Fruit fly (Drosophila melanogaster) whole organism, adult: ENCODE results near the gene tap.
A peak's percentile ranks its signal among the peaks of the same experiment; 100 is the strongest.

Source experiments
- CG11617 ChIP-seq: fragments of 200-800 bp; sonication (Bioruptor generic); optimal IDR thresholded peaks from 2 replicates; lab custom pipeline; 2017; ENCODE audit warnings: mild to moderate bottlenecking, missing biosample characterization, missing genetic modification reagents, missing genetic modification characterization
- CG12768 ChIP-seq: fragments of 200-800 bp; sonication (Bioruptor generic); optimal IDR thresholded peaks from 2 replicates; lab custom pipeline; 2017; ENCODE audit warnings: missing biosample characterization, missing genetic modification characterization, mild to moderate bottlenecking, moderate library complexity, missing genetic modification reagents
- CG33017 ChIP-seq: fragments of 200-800 bp; sonication (Bioruptor generic); optimal IDR thresholded peaks from 2 replicates; lab custom pipeline; 2018; ENCODE audit warnings: missing biosample characterization, mild to moderate bottlenecking, missing genetic modification characterization, moderate library complexity
- CG5204 ChIP-seq: fragments of 200-800 bp; sonication (Bioruptor generic); optimal IDR thresholded peaks from 2 replicates; lab custom pipeline; 2016; ENCODE audit warnings: missing biosample characterization, missing genetic modification characterization
- Clk ChIP-seq: fragments of 200-800 bp; sonication (Bioruptor generic); optimal IDR thresholded peaks from 2 replicates; lab custom pipeline; 2017; ENCODE audit warnings: missing biosample characterization, missing genetic modification characterization
- Crg-1 ChIP-seq: fragments of 200-800 bp; sonication (Bioruptor generic); optimal IDR thresholded peaks from 2 replicates; lab custom pipeline; 2016; ENCODE audit warnings: missing biosample characterization, missing genetic modification characterization
- bab1 ChIP-seq: fragments of 200-800 bp; sonication (Bioruptor generic); optimal IDR thresholded peaks from 3 replicates; lab custom pipeline; 2019; ENCODE audit warnings: missing biosample characterization, mild to moderate bottlenecking, missing genetic modification characterization, moderate library complexity
- kay ChIP-seq: fragments of 200-800 bp; sonication (Bioruptor generic); peaks from one replicate; lab custom pipeline; 2016; ENCODE audit warnings: missing biosample characterization, missing genetic modification characterization, borderline replicate concordance
- ovo ChIP-seq: fragments of 200-800 bp; sonication (Bioruptor generic); optimal IDR thresholded peaks from 2 replicates; lab custom pipeline; 2016; ENCODE audit warnings: missing biosample characterization, missing genetic modification characterization
- toe ChIP-seq: fragments of 200-800 bp; sonication (Bioruptor generic); optimal IDR thresholded peaks from 2 replicates; lab custom pipeline; 2016; ENCODE audit warnings: missing biosample characterization, missing genetic modification characterization

- TF ChIP-seq CG11617 (GFP tag; lab: Kevin White, UChicago) (no peak), Crg-1 (no peak), bab1 (peak; percentile 34), toe (peak; percentile 69), Clk (GFP tag; lab: Kevin White, UChicago) (no peak), CG33017 (tag; lab: Kevin White, UChicago) (no peak), CG12768 (GFP tag; lab: Kevin White, UChicago) (no peak), CG5204 (GFP tag; lab: Kevin White, UChicago) (no peak), kay (GFP tag; lab: Kevin White, UChicago) (no peak), ovo (peak; percentile 70)
Observed at dm6 chr3L:17352812-17353211, 6.7 kb upstream of the tap start.
